Worm (Caenorhabditis elegans): Measurements from ENCODE around the gene C54E10.3.

C54E10.3 gene

DNA sequence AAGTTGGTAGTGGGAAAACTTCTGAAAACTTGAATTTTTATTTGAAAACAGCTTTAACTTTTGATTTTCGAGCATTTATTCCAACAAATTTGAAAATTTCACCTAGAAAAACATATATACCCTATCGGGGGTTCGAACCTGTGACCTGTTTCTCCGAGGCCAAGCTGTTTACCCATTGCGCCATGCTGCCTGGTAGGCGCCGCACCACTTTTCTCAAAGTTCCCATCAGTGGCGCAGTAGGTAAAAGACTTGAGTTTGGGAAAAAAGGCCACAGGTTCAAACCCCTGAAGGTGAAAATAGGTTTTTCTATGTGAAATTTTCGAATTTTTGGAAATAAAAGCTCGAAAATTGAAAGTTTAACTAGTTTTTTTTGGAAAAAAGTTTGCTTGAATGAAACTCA, 30.2 kb upstream of the C54E10.3 start:
- TF ChIP-seq sox-2 (GFP tag; IDR thresholded peaks at IDR 0.05) (no peak), che-1 (tag; optimal IDR thresholded peaks at IDR 0.05) (no peak), ztf-16 (tag; optimal IDR thresholded peaks at IDR 0.05) (no peak), madf-2 (tag; optimal IDR thresholded peaks at IDR 0.05) (no peak), fax-1 (tag; optimal IDR thresholded peaks at IDR 0.05) (no peak), pag-3 (tag; optimal IDR thresholded peaks at IDR 0.05; ENCODE audit: borderline replicate concordance) (no peak), sox-4 (tag; optimal IDR thresholded peaks at IDR 0.05) (no peak), ceh-48 (tag; optimal IDR thresholded peaks at IDR 0.05) (no peak), K02D7.2 (tag; optimal IDR thresholded peaks at IDR 0.05) (no peak), K09A11.1 (tag; optimal IDR thresholded peaks at IDR 0.05; ENCODE audit: insufficient read depth) (no peak), ama-1 (optimal IDR thresholded peaks at IDR 0.05) (no peak)

DNA sequence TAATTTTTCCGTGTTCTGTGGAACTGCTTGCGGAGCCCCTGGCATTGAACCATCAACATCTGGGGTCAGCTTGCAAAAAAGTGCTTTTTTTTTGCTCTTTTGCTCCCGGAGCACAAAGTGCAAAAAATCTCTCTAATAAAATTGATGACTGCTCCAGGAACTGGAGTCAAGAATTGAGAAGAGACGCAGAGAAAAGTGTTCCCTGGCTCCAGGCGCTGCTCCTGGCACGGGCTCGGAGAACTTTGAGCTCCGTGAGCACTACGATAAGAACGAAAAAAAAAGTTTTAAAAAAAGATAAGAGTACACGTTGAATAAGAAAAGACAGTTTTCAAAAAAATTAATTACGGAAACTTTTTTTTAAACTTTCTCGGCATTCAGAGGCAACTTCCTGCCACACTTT, 28.1 kb upstream of the C54E10.3 start:
- no peak for TF ChIP-seq pqm-1 (tag; optimal IDR thresholded peaks at IDR 0.05)
- TF ChIP-seq unc-55 (GFP tag; optimal IDR thresholded peaks at IDR 0.05), result no peak
- TF ChIP-seq hlh-6 (tag; optimal IDR thresholded peaks at IDR 0.05), result no peak
- no peak for TF ChIP-seq eyg-1 (tag; optimal IDR thresholded peaks at IDR 0.05)
- TF ChIP-seq ztf-16 (tag; optimal IDR thresholded peaks at IDR 0.05), result no peak
- no peak for TF ChIP-seq ceh-48 (tag; optimal IDR thresholded peaks at IDR 0.05)
- TF ChIP-seq unc-42 (tag; optimal IDR thresholded peaks at IDR 0.05), result no peak

- TF ChIP-seq T23F11.4 (GFP tag; optimal IDR thresholded peaks at IDR 0.05) (no peak), odd-2 (tag; optimal IDR thresholded peaks at IDR 0.05) (no peak), rnt-1 (tag; optimal IDR thresholded peaks at IDR 0.05) (no peak), pqm-1 (tag; optimal IDR thresholded peaks at IDR 0.05) (no peak), hlh-13 (GFP tag; optimal IDR thresholded peaks at IDR 0.05) (no peak), ttx-3 (tag; optimal IDR thresholded peaks at IDR 0.05) (no peak), hlh-30 (tag; optimal IDR thresholded peaks at IDR 0.05; ENCODE audit: insufficient read depth) (no peak), gmeb-2 (tag; optimal IDR thresholded peaks at IDR 0.05) (no peak), eyg-1 (tag; optimal IDR thresholded peaks at IDR 0.05) (no peak), fkh-6 (tag; optimal IDR thresholded peaks at IDR 0.05) (no peak), ceh-6 (GFP tag; optimal IDR thresholded peaks at IDR 0.05) (no peak), K02D7.2 (tag; optimal IDR thresholded peaks at IDR 0.05) (no peak), unc-3 (GFP tag; conservative IDR thresholded peaks at IDR 0.05) (no peak), unc-3 (tag; optimal IDR thresholded peaks at IDR 0.05) (no peak)
Measured at ce11 chrV:18783474-18783873, 27.3 kb upstream of the C54E10.3 start, which contains the start of gene Y17D7B.10. Gene Y17D7B.10, plus strand, starts transcription at chrV:18783716.

ce11 chrV:18786694-18787093, 24.1 kb upstream of the C54E10.3 start, which contains the start of gene Y17D7B.3:
Gene Y17D7B.3, minus strand, starts transcription at chrV:18786794.
- TF ChIP-seq dve-1 (tag; optimal IDR thresholded peaks at IDR 0.05) (no peak), unc-42 (tag; optimal IDR thresholded peaks at IDR 0.05) (no peak), dmd-4 (tag; optimal IDR thresholded peaks at IDR 0.05; ENCODE audit: borderline replicate concordance) (no peak), ztf-16 (tag; optimal IDR thresholded peaks at IDR 0.05) (no peak), ttx-3 (tag; optimal IDR thresholded peaks at IDR 0.05) (no peak), T23F11.4 (GFP tag; optimal IDR thresholded peaks at IDR 0.05) (no peak), unc-86 (tag; optimal IDR thresholded peaks at IDR 0.05) (no peak), hlh-13 (GFP tag; optimal IDR thresholded peaks at IDR 0.05) (no peak), unc-55 (GFP tag; optimal IDR thresholded peaks at IDR 0.05) (no peak), nhr-232 (tag; optimal IDR thresholded peaks at IDR 0.05) (no peak), ceh-22 (tag; optimal IDR thresholded peaks at IDR 0.05) (no peak), unc-3 (GFP tag; conservative IDR thresholded peaks at IDR 0.05) (no peak), unc-3 (tag; optimal IDR thresholded peaks at IDR 0.05) (no peak), ceh-14 (tag; optimal IDR thresholded peaks at IDR 0.05) (no peak), ceh-48 (tag; optimal IDR thresholded peaks at IDR 0.05) (no peak), tbx-2 (tag; optimal IDR thresholded peaks at IDR 0.05) (no peak), nfya-1 (tag; optimal IDR thresholded peaks at IDR 0.05) (no peak), lim-6 (tag; optimal IDR thresholded peaks at IDR 0.05) (no peak), ceh-9 (tag; optimal IDR thresholded peaks at IDR 0.05) (no peak), che-1 (tag; optimal IDR thresholded peaks at IDR 0.05) (no peak), pros-1 (tag; optimal IDR thresholded peaks at IDR 0.05) (no peak)

Data from whole organism, late embryonic.